Fruit fly (Drosophila melanogaster) whole organism: Measurements from ENCODE around the gene CG17364.

Experiments
- CG8478 ChIP-seq: fragments of >200 bp; optimal IDR thresholded peaks from 2 replicates; lab custom pipeline; 2018; ENCODE audit warnings: inconsistent platforms
- EcR ChIP-seq, 2 experiments: fragments of >200 bp; optimal IDR thresholded peaks; 2 replicates each; lab custom pipeline; 2017; ENCODE audit warnings: missing biosample characterization in 2 of 2, missing genetic modification characterization in 2 of 2, missing genetic modification reagents in 2 of 2
- psq ChIP-seq: fragments of >200 bp; optimal IDR thresholded peaks from 2 replicates; lab custom pipeline; 2017
- usp ChIP-seq: fragments of >200 bp; optimal IDR thresholded peaks from 2 replicates; lab custom pipeline; 2017; ENCODE audit warnings: missing biosample characterization, missing genetic modification characterization, mixed read lengths

- TF ChIP-seq CG8478 (lab: Kevin White, UChicago), result no peak
- TF ChIP-seq usp (GFP tag; lab: Kevin White, UChicago), result no peak
- TF ChIP-seq EcR (GFP tag; optimal IDR thresholded peaks at IDR 0.05; lab: Kevin White, UChicago), result no peak
- no peak for TF ChIP-seq psq (lab: Kevin White, UChicago)
These were observed 34.3 kb upstream of the CG17364 start for dm6 chr3L:14027549-14027948.
